Fruit fly (Drosophila melanogaster) whole organism, embryonic: ENCODE measurements around the gene FASN2.

Experiments
- BEAF-32 ChIP-seq: fragments of 200-800 bp; sonication (Bioruptor generic); optimal IDR thresholded peaks from 3 replicates; lab custom pipeline; 2017; ENCODE audit warnings: missing biosample characterization, missing genetic modification characterization, mild to moderate bottlenecking, moderate library complexity, missing genetic modification reagents
- CG1024 ChIP-seq: fragments of 200-800 bp; sonication (Bioruptor generic); IDR thresholded peaks from 2 replicates; pipeline ENCODE4 v1.3.6; 2022; ENCODE audit warnings: missing biosample characterization, missing genetic modification characterization
- CG13296 ChIP-seq: fragments of 200-800 bp; sonication (Bioruptor generic); optimal IDR thresholded peaks from 3 replicates; lab custom pipeline; 2018; ENCODE audit warnings: missing biosample characterization, mild to moderate bottlenecking, missing genetic modification characterization
- CG13424 ChIP-seq: fragments of 200-800 bp; sonication (Bioruptor generic); optimal IDR thresholded peaks from 2 replicates; lab custom pipeline; 2019; ENCODE audit warnings: missing biosample characterization, mild to moderate bottlenecking, missing genetic modification characterization, moderate library complexity
- CG13894 ChIP-seq: fragments of 200-800 bp; sonication (Bioruptor generic); optimal IDR thresholded peaks from 3 replicates; lab custom pipeline; 2018; ENCODE audit warnings: missing biosample characterization, mild to moderate bottlenecking, missing genetic modification characterization, moderate library complexity
- CG1647 ChIP-seq: fragments of 200-800 bp; sonication (Bioruptor generic); optimal IDR thresholded peaks from 3 replicates; lab custom pipeline; 2016; ENCODE audit warnings: missing biosample characterization, missing genetic modification characterization
- CG16779 ChIP-seq: fragments of 200-800 bp; sonication (Bioruptor generic); IDR thresholded peaks from 2 replicates; pipeline ENCODE4 v1.3.6; 2022; ENCODE audit warnings: missing biosample characterization, missing genetic modification characterization
- CG17361 ChIP-seq: fragments of 200-800 bp; sonication (Bioruptor generic); IDR thresholded peaks from 3 replicates; pipeline ENCODE4 v1.3.6; 2022; ENCODE audit warnings: missing biosample characterization, missing genetic modification characterization
- CG2678 ChIP-seq: fragments of 200-800 bp; sonication (Bioruptor generic); optimal IDR thresholded peaks from 3 replicates; lab custom pipeline; 2019; ENCODE audit warnings: missing biosample characterization, mild to moderate bottlenecking, missing genetic modification characterization, moderate library complexity
- CG3065 ChIP-seq: fragments of 200-800 bp; sonication (Bioruptor generic); optimal IDR thresholded peaks from 2 replicates; lab custom pipeline; 2016; ENCODE audit warnings: missing biosample characterization, missing genetic modification characterization
- CG3281 ChIP-seq: fragments of 200-800 bp; sonication (Bioruptor generic); optimal IDR thresholded peaks from 3 replicates; lab custom pipeline; 2017; ENCODE audit warnings: missing biosample characterization, mild to moderate bottlenecking, missing genetic modification characterization
- CG3407 ChIP-seq: fragments of 200-800 bp; sonication (Bioruptor generic); optimal IDR thresholded peaks from 2 replicates; lab custom pipeline; 2018; ENCODE audit warnings: missing biosample characterization, mild to moderate bottlenecking, missing genetic modification characterization
- CG34224 ChIP-seq: fragments of 200-800 bp; sonication (Bioruptor generic); IDR thresholded peaks from 3 replicates; pipeline ENCODE4 v1.3.6; 2022; ENCODE audit warnings: missing biosample characterization, missing genetic modification characterization; ENCODE audit not compliant: partially characterized antibody
- CG42726 ChIP-seq: fragments of 200-800 bp; sonication (Bioruptor generic); IDR thresholded peaks from 2 replicates; pipeline ENCODE4 v1.3.6; 2022; ENCODE audit warnings: missing biosample characterization, missing genetic modification characterization; ENCODE audit not compliant: partially characterized antibody
- CG4404 ChIP-seq: fragments of 200-800 bp; sonication (Bioruptor generic); IDR thresholded peaks from 2 replicates; pipeline ENCODE4 v1.3.6; 2022; ENCODE audit warnings: missing biosample characterization, missing genetic modification characterization
- CG7372 ChIP-seq: fragments of 200-800 bp; sonication (Bioruptor generic); IDR thresholded peaks from 2 replicates; pipeline ENCODE4 v1.3.6; 2022; ENCODE audit warnings: missing biosample characterization, missing genetic modification characterization
- CG8089 ChIP-seq: fragments of 200-800 bp; sonication (Bioruptor generic); optimal IDR thresholded peaks from 3 replicates; lab custom pipeline; 2016; ENCODE audit warnings: missing biosample characterization, missing genetic modification characterization
- CG8290 ChIP-seq, 3 experiments: fragments of 200-800 bp; sonication (Bioruptor generic); optimal IDR thresholded peaks; 2 replicates each; lab custom pipeline; 2016 to 2019; ENCODE audit warnings: missing biosample characterization in 3 of 3, missing genetic modification characterization in 3 of 3, mild to moderate bottlenecking in 2 of 3, moderate library complexity in 1 of 3
- Eip74EF ChIP-seq, 2 experiments: fragments of 200-800 bp in 1 of 2; fragments of >200 bp in 1 of 2; sonication (Bioruptor generic) in 1 of 2; optimal IDR thresholded peaks; 2 replicates each; lab custom pipeline; 2017 to 2019; ENCODE audit warnings: missing biosample characterization in 2 of 2, missing genetic modification characterization in 2 of 2, mild to moderate bottlenecking in 1 of 2, moderate library complexity in 1 of 2
- Ets65A ChIP-seq: fragments of 200-800 bp; sonication (Bioruptor generic); peaks from one replicate; lab custom pipeline; 2016; ENCODE audit warnings: missing biosample characterization, missing genetic modification characterization
- H2.0 ChIP-seq: fragments of 200-800 bp; sonication (Bioruptor generic); IDR thresholded peaks from 2 replicates; pipeline ENCODE4 v1.3.6; 2022; ENCODE audit warnings: missing biosample characterization, missing genetic modification characterization
- Hr3 ChIP-seq: fragments of 200-800 bp; sonication (Bioruptor generic); optimal IDR thresholded peaks from 3 replicates; lab custom pipeline; 2016; ENCODE audit warnings: missing biosample characterization, missing genetic modification characterization
- Mad ChIP-seq: fragments of 200-800 bp; sonication (Bioruptor generic); optimal IDR thresholded peaks from 2 replicates; lab custom pipeline; 2016; ENCODE audit warnings: missing biosample characterization, missing genetic modification characterization
- Mes4 ChIP-seq: fragments of 200-800 bp; sonication (Bioruptor generic); optimal IDR thresholded peaks from 2 replicates; lab custom pipeline; 2016; ENCODE audit warnings: missing biosample characterization, missing genetic modification characterization
- NFAT ChIP-seq: fragments of 200-800 bp; sonication (Bioruptor generic); IDR thresholded peaks from 2 replicates; pipeline ENCODE4 v1.3.6; 2022; ENCODE audit warnings: missing biosample characterization, missing genetic modification characterization
- Neu2 ChIP-seq: fragments of 200-800 bp; sonication (Bioruptor generic); optimal IDR thresholded peaks from 3 replicates; lab custom pipeline; 2016; ENCODE audit warnings: missing biosample characterization, missing genetic modification characterization, borderline replicate concordance
- Ptx1 ChIP-seq: fragments of 200-800 bp; sonication (Bioruptor generic); IDR thresholded peaks from 2 replicates; pipeline ENCODE4 v1.3.6; 2022; ENCODE audit warnings: missing biosample characterization, missing genetic modification characterization
- Stat92E ChIP-seq, 3 experiments: fragments of >200 bp in 2 of 3; fragments of 200-800 bp in 1 of 3; sonication (Bioruptor generic) in 1 of 3; optimal IDR thresholded peaks; 2 replicates each; lab custom pipeline; 2017 to 2019; ENCODE audit warnings: missing biosample characterization in 3 of 3, missing genetic modification characterization in 3 of 3, mild to moderate bottlenecking in 1 of 3, moderate library complexity in 1 of 3
- Vsx1 ChIP-seq: fragments of 200-800 bp; sonication (Bioruptor generic); optimal IDR thresholded peaks from 2 replicates; lab custom pipeline; 2017; ENCODE audit warnings: missing biosample characterization, mild to moderate bottlenecking, missing genetic modification characterization, missing genetic modification reagents
- ab ChIP-seq: fragments of 200-800 bp; sonication (Bioruptor generic); optimal IDR thresholded peaks from 2 replicates; lab custom pipeline; 2016; ENCODE audit warnings: missing biosample characterization, missing genetic modification characterization
- btn ChIP-seq: fragments of 200-800 bp; sonication (Bioruptor generic); optimal IDR thresholded peaks from 2 replicates; lab custom pipeline; 2016; ENCODE audit warnings: missing biosample characterization, missing genetic modification characterization
- chn ChIP-seq: fragments of 200-800 bp; sonication (Bioruptor generic); optimal IDR thresholded peaks from 2 replicates; lab custom pipeline; 2016; ENCODE audit warnings: missing biosample characterization, missing genetic modification characterization
- ems ChIP-seq: fragments of 200-800 bp; sonication (Bioruptor generic); optimal IDR thresholded peaks from 3 replicates; lab custom pipeline; 2016; ENCODE audit warnings: missing biosample characterization, missing genetic modification characterization
- fd96Cb ChIP-seq: fragments of 200-800 bp; sonication (Bioruptor generic); optimal IDR thresholded peaks from 2 replicates; lab custom pipeline; 2018; ENCODE audit warnings: missing biosample characterization, mild to moderate bottlenecking, missing genetic modification characterization, moderate library complexity
- gce ChIP-seq: fragments of 200-800 bp; sonication (Bioruptor generic); IDR thresholded peaks from 3 replicates; pipeline ENCODE4 v1.3.6; 2022; ENCODE audit warnings: missing biosample characterization, missing genetic modification characterization
- h ChIP-seq: fragments of >200 bp; optimal IDR thresholded peaks from 2 replicates; lab custom pipeline; 2017
- klu ChIP-seq: fragments of 200-800 bp; sonication (Bioruptor generic); IDR thresholded peaks from 2 replicates; pipeline ENCODE4 v1.3.6; 2022; ENCODE audit warnings: missing biosample characterization, missing genetic modification characterization
- lab ChIP-seq: fragments of 200-800 bp; sonication (Bioruptor generic); optimal IDR thresholded peaks from 3 replicates; lab custom pipeline; 2017; ENCODE audit warnings: missing biosample characterization, missing genetic modification characterization, mild to moderate bottlenecking, moderate library complexity, missing genetic modification reagents
- nerfin-1 ChIP-seq: fragments of 200-800 bp; sonication (Bioruptor generic); optimal IDR thresholded peaks from 3 replicates; lab custom pipeline; 2019; ENCODE audit warnings: missing biosample characterization, mild to moderate bottlenecking, missing genetic modification characterization, moderate library complexity
- nmo ChIP-seq: fragments of 200-800 bp; sonication (Bioruptor generic); optimal IDR thresholded peaks from 2 replicates; lab custom pipeline; 2018; ENCODE audit warnings: missing biosample characterization, mild to moderate bottlenecking, missing genetic modification characterization, moderate library complexity
- repo ChIP-seq: fragments of 200-800 bp; sonication (Bioruptor generic); optimal IDR thresholded peaks from 2 replicates; lab custom pipeline; 2016; ENCODE audit warnings: missing biosample characterization, missing genetic modification characterization
- salm ChIP-seq: fragments of 200-800 bp; sonication (Bioruptor generic); optimal IDR thresholded peaks from 2 replicates; lab custom pipeline; 2018; ENCODE audit warnings: missing biosample characterization, mild to moderate bottlenecking, missing genetic modification characterization
- scrt ChIP-seq: fragments of 200-800 bp; sonication (Bioruptor generic); optimal IDR thresholded peaks from 2 replicates; lab custom pipeline; 2018; ENCODE audit warnings: missing biosample characterization, mild to moderate bottlenecking, missing genetic modification characterization, moderate library complexity
- seq ChIP-seq: fragments of 200-800 bp; sonication (Bioruptor generic); IDR thresholded peaks from 2 replicates; pipeline ENCODE4 v1.3.6; 2022; ENCODE audit warnings: missing biosample characterization, missing genetic modification characterization
- sima ChIP-seq: fragments of 200-800 bp; sonication (Bioruptor generic); optimal IDR thresholded peaks from 2 replicates; lab custom pipeline; 2016; ENCODE audit warnings: missing biosample characterization, missing genetic modification characterization
- slp2 ChIP-seq: fragments of 200-800 bp; sonication (Bioruptor generic); optimal IDR thresholded peaks from 2 replicates; lab custom pipeline; 2016; ENCODE audit warnings: missing biosample characterization, missing genetic modification characterization
- sr ChIP-seq: fragments of 200-800 bp; sonication (Bioruptor generic); IDR thresholded peaks from 3 replicates; pipeline ENCODE4 v1.3.6; 2022; ENCODE audit warnings: missing biosample characterization, missing genetic modification characterization
- stwl ChIP-seq: fragments of 200-800 bp; sonication (Bioruptor generic); optimal IDR thresholded peaks from 3 replicates; lab custom pipeline; 2018; ENCODE audit warnings: missing biosample characterization, mild to moderate bottlenecking, missing genetic modification characterization, moderate library complexity
- tll ChIP-seq, 2 experiments: fragments of 200-800 bp in 1 of 2; fragments of >200 bp in 1 of 2; sonication (Bioruptor generic) in 1 of 2; optimal IDR thresholded peaks; 2 replicates each; lab custom pipeline; 2017 to 2019; ENCODE audit warnings: missing biosample characterization in 2 of 2, missing genetic modification characterization in 2 of 2, mild to moderate bottlenecking in 1 of 2, moderate library complexity in 1 of 2

Gene FASN2

dm6 chr2L:3041918-3042615 is 1.7 kb upstream of the FASN2 start, which contains the start of gene CG17261 (continued):
- no peak for TF ChIP-seq CG8290 (GFP tag; optimal IDR thresholded peaks at IDR 0.05; lab: Kevin White, UChicago)
- peak in 1 of 2 experiments; percentile 70 for TF ChIP-seq CG8290 (tag; optimal IDR thresholded peaks at IDR 0.05; lab: Kevin White, UChicago)
- no peak for TF ChIP-seq Mes4 (GFP tag; lab: Kevin White, UChicago)
- no peak for TF ChIP-seq CG3281 (GFP tag; lab: Kevin White, UChicago)
- no peak for TF ChIP-seq tll (GFP tag; optimal IDR thresholded peaks at IDR 0.05; lab: Kevin White, UChicago)
- no peak for TF ChIP-seq scrt
- no peak for TF ChIP-seq sr (GFP tag; lab: Robert Waterston, UW)
- TF ChIP-seq NFAT (GFP tag; lab: Robert Waterston, UW), result peak; percentile 55; the same call in 1 of the 2 replicates
- TF ChIP-seq Stat92E (GFP tag; optimal IDR thresholded peaks at IDR 0.05; lab: Kevin White, UChicago), result no peak
- TF ChIP-seq gce (GFP tag; lab: Robert Waterston, UW), result no peak
- no peak for TF ChIP-seq Ptx1 (GFP tag; lab: Robert Waterston, UW)
- TF ChIP-seq repo (GFP tag; lab: Kevin White, UChicago), result no peak
- TF ChIP-seq Neu2 (GFP tag; lab: Kevin White, UChicago), result no peak
- no peak for TF ChIP-seq sima (GFP tag; lab: Kevin White, UChicago)
- TF ChIP-seq ems (GFP tag; lab: Kevin White, UChicago), result peak; percentile 23
- TF ChIP-seq fd96Cb (tag; lab: Kevin White, UChicago), result no peak
- TF ChIP-seq stwl (tag; lab: Kevin White, UChicago), result no peak
- TF ChIP-seq CG3065 (GFP tag; lab: Kevin White, UChicago), result no peak
- TF ChIP-seq CG16779 (GFP tag; lab: Robert Waterston, UW), result no peak
- TF ChIP-seq salm (tag; lab: Kevin White, UChicago), result no peak
- peak; percentile 52; the same call in 1 of the 2 replicates for TF ChIP-seq seq
- no peak for TF ChIP-seq Eip74EF (GFP tag; optimal IDR thresholded peaks at IDR 0.05; lab: Kevin White, UChicago)
- TF ChIP-seq klu (GFP tag; lab: Robert Waterston, UW), result no peak
- 0 out of 3 replicates have a peak, but pooled peaks have one; percentile 8 for TF ChIP-seq CG17361 (GFP tag; lab: Robert Waterston, UW)
- no peak for TF ChIP-seq btn (GFP tag; lab: Kevin White, UChicago)
- TF ChIP-seq CG1647, result no peak
- TF ChIP-seq CG34224, result no peak
- no peak for TF ChIP-seq CG3407 (GFP tag; lab: Kevin White, UChicago)
- TF ChIP-seq CG13894, result peak; percentile 16
- no peak for TF ChIP-seq nerfin-1 (tag; lab: Kevin White, UChicago)
- TF ChIP-seq CG1024, result no peak
- no peak for TF ChIP-seq slp2
- TF ChIP-seq nmo, result no peak
- TF ChIP-seq CG42726, result no peak
- no peak for TF ChIP-seq CG8089 (GFP tag; lab: Kevin White, UChicago)
- peak; percentile 10 for TF ChIP-seq Hr3 (GFP tag; lab: Kevin White, UChicago)
- no peak for TF ChIP-seq BEAF-32 (GFP tag; lab: Kevin White, UChicago)
- TF ChIP-seq ab (GFP tag; lab: Kevin White, UChicago), result no peak
- no peak for TF ChIP-seq CG4404
- peak; percentile 18 for TF ChIP-seq CG13296 (GFP tag; lab: Kevin White, UChicago)
- peak; percentile 80 for TF ChIP-seq lab
- no peak for TF ChIP-seq Mad (GFP tag; lab: Kevin White, UChicago)
- no peak for TF ChIP-seq chn (GFP tag; lab: Kevin White, UChicago)
- TF ChIP-seq CG2678, result peak; percentile 56
- TF ChIP-seq CG7372 (GFP tag; lab: Robert Waterston, UW), result no peak
- TF ChIP-seq h, result no peak
- no peak for TF ChIP-seq Ets65A (GFP tag; lab: Kevin White, UChicago)
- peak; percentile 4 for TF ChIP-seq CG13424 (tag; lab: Kevin White, UChicago)
- peak; percentile 73 for TF ChIP-seq Vsx1 (GFP tag; lab: Kevin White, UChicago)
- TF ChIP-seq H2.0, result 0 out of 2 replicates have a peak, but pooled peaks have one; percentile 14
